Worm (Caenorhabditis elegans): ENCODE results near the gene F14F8.9.

ce11 chrV:16713797-16714196, 45.4 kb upstream of the F14F8.9 start:
- TF ChIP-seq nhr-76 (tag; optimal IDR thresholded peaks at IDR 0.05) = no peak
- no peak for TF ChIP-seq fos-1 (tag; optimal IDR thresholded peaks at IDR 0.05)
- no peak for TF ChIP-seq unc-130 (GFP tag; optimal IDR thresholded peaks at IDR 0.05)
- TF ChIP-seq egl-43 (GFP tag; IDR thresholded peaks at IDR 0.05) = no peak
- no peak for TF ChIP-seq nhr-11 (tag; optimal IDR thresholded peaks at IDR 0.05)
- TF ChIP-seq nhr-77 (tag; optimal IDR thresholded peaks at IDR 0.05) = no peak
- no peak for TF ChIP-seq dpl-1 (GFP tag; optimal IDR thresholded peaks at IDR 0.05)
- TF ChIP-seq ctbp-1 (GFP tag; IDR thresholded peaks at IDR 0.05) = no peak

Data from whole organism, L4 larva.